Worm (Caenorhabditis elegans) whole organism, L4 larva: ENCODE data around the gene gop-1.
A peak's percentile ranks its signal among the peaks of the same experiment; 100 is the strongest.

Experiments
- F37D6.2 ChIP-seq: sonication (generic microtip); optimal IDR thresholded peaks from 2 replicates; lab custom pipeline; 2016; ENCODE audit warnings: mild to moderate bottlenecking, missing genetic modification characterization, missing compliant biosample characterization
- R02D3.7 ChIP-seq: fragments of 150-350 bp; sonication (generic microtip); optimal IDR thresholded peaks from 3 replicates; lab custom pipeline; 2014; ENCODE audit warnings: missing biosample characterization, missing genetic modification characterization
- T26A8.4 ChIP-seq: fragments of 200-800 bp; sonication (Bioruptor generic); IDR thresholded peaks from 2 replicates; pipeline ENCODE4 v1.3.6; 2022; ENCODE audit warnings: missing genetic modification characterization, missing compliant biosample characterization
- Y48G9A.11 ChIP-seq: fragments of 200-800 bp; sonication (Bioruptor generic); IDR thresholded peaks from 2 replicates; pipeline ENCODE4 v1.3.6; 2022; ENCODE audit warnings: missing genetic modification reagents, missing genetic modification characterization, missing compliant biosample characterization
- Y5F2A.4 ChIP-seq: fragments of 200-800 bp; sonication (Bioruptor generic); optimal IDR thresholded peaks from 2 replicates; lab custom pipeline; 2018; ENCODE audit warnings: mild to moderate bottlenecking, missing genetic modification characterization, missing compliant biosample characterization
- aha-1 ChIP-seq: fragments of 150-350 bp; peaks from one replicate; lab custom pipeline; 2014; ENCODE audit warnings: missing biosample characterization, missing genetic modification characterization
- ama-1 ChIP-seq: fragments of 150-350 bp; optimal IDR thresholded peaks from 2 replicates; lab custom pipeline; 2014; ENCODE audit warnings: inconsistent platforms, mixed read lengths
- cey-2 ChIP-seq: sonication (generic microtip); optimal IDR thresholded peaks from 3 replicates; lab custom pipeline; 2017; ENCODE audit warnings: missing genetic modification characterization, mild to moderate bottlenecking, missing compliant biosample characterization, antibody characterized with exemption, borderline replicate concordance; ENCODE audit not compliant: insufficient read depth
- daf-16 ChIP-seq, 3 experiments: sonication (generic microtip); optimal IDR thresholded peaks; 2 replicates each; lab custom pipeline; 2016 to 2017; ENCODE audit warnings: missing genetic modification characterization in 3 of 3, missing genetic modification reagents in 3 of 3, mild to moderate bottlenecking in 2 of 3, missing compliant biosample characterization in 2 of 3, missing biosample characterization in 1 of 3, moderate library complexity in 1 of 3
- dmd-6 ChIP-seq: fragments of 200-800 bp; sonication (Bioruptor generic); IDR thresholded peaks from 2 replicates; pipeline ENCODE4 v1.3.6; 2022; ENCODE audit warnings: missing genetic modification reagents, missing genetic modification characterization, missing compliant biosample characterization
- dpl-1 ChIP-seq: fragments of 150-350 bp; optimal IDR thresholded peaks from 2 replicates; lab custom pipeline; 2014; ENCODE audit warnings: missing biosample characterization, missing genetic modification reagents, missing genetic modification characterization
- duxl-1 ChIP-seq: sonication (generic microtip); optimal IDR thresholded peaks from 2 replicates; lab custom pipeline; 2016; ENCODE audit warnings: mild to moderate bottlenecking, missing genetic modification characterization, moderate library complexity, missing compliant biosample characterization; ENCODE audit not compliant: poor library complexity
- dve-1 ChIP-seq: sonication (generic microtip); optimal IDR thresholded peaks from 2 replicates; lab custom pipeline; 2017; ENCODE audit warnings: antibody characterized with exemption, mild to moderate bottlenecking, missing genetic modification characterization, missing compliant biosample characterization; ENCODE audit not compliant: insufficient read depth
- egl-43 ChIP-seq: fragments of 200-800 bp; sonication (Bioruptor generic); IDR thresholded peaks from 2 replicates; pipeline ENCODE4 v1.3.6; 2022; ENCODE audit warnings: missing genetic modification reagents, missing genetic modification characterization, missing compliant biosample characterization
- fkh-10 ChIP-seq: fragments of 150-350 bp; optimal IDR thresholded peaks from 2 replicates; lab custom pipeline; 2014; ENCODE audit warnings: missing biosample characterization, missing genetic modification reagents, missing genetic modification characterization
- fos-1 ChIP-seq: fragments of 150-350 bp; optimal IDR thresholded peaks from 2 replicates; lab custom pipeline; 2014; ENCODE audit warnings: missing biosample characterization, missing genetic modification characterization
- gei-8 ChIP-seq: fragments of 200-800 bp; sonication (Bioruptor generic); optimal IDR thresholded peaks from 2 replicates; lab custom pipeline; 2018; ENCODE audit warnings: mild to moderate bottlenecking, missing genetic modification characterization, missing compliant biosample characterization
- hif-1 ChIP-seq, 2 experiments: sonication (generic microtip); optimal IDR thresholded peaks; 2 replicates each; lab custom pipeline; 2016 to 2017; ENCODE audit warnings: missing compliant biosample characterization in 2 of 2, missing genetic modification characterization in 2 of 2, missing genetic modification reagents in 2 of 2, missing genotype in 2 of 2, mild to moderate bottlenecking in 1 of 2
- hlh-11 ChIP-seq: fragments of 200-800 bp; sonication (Bioruptor generic); optimal IDR thresholded peaks from 2 replicates; lab custom pipeline; 2018; ENCODE audit warnings: mild to moderate bottlenecking, missing genetic modification characterization, missing compliant biosample characterization
- hlh-30 ChIP-seq: sonication (generic microtip); optimal IDR thresholded peaks from 2 replicates; lab custom pipeline; 2017; ENCODE audit warnings: antibody characterized with exemption, mild to moderate bottlenecking, missing genetic modification characterization, missing compliant biosample characterization; ENCODE audit not compliant: insufficient read depth
- jun-1 ChIP-seq: fragments of 150-350 bp; optimal IDR thresholded peaks from 2 replicates; lab custom pipeline; 2014; ENCODE audit warnings: missing biosample characterization, missing genetic modification reagents, missing genetic modification characterization
- lim-7 ChIP-seq: fragments of 200-800 bp; sonication (Bioruptor generic); IDR thresholded peaks from 2 replicates; pipeline ENCODE4 v1.3.6; 2022; ENCODE audit warnings: missing genetic modification characterization, missing compliant biosample characterization
- lin-1 ChIP-seq: fragments of 200-800 bp; sonication (Bioruptor generic); IDR thresholded peaks from 2 replicates; pipeline ENCODE4 v1.3.6; 2022; ENCODE audit warnings: missing genetic modification reagents, missing genetic modification characterization, missing compliant biosample characterization
- lin-29 ChIP-seq: fragments of 200-800 bp; sonication (Bioruptor generic); IDR thresholded peaks from 2 replicates; pipeline ENCODE4 v1.3.6; 2022; ENCODE audit warnings: missing genetic modification reagents, missing genetic modification characterization, missing compliant biosample characterization
- lin-38 ChIP-seq: fragments of 200-800 bp; sonication (Bioruptor generic); IDR thresholded peaks from 2 replicates; pipeline ENCODE4 v1.3.6; 2022; ENCODE audit warnings: missing genetic modification reagents, missing genetic modification characterization, missing compliant biosample characterization
- lin-39 ChIP-seq: fragments of 150-350 bp; optimal IDR thresholded peaks from 2 replicates; lab custom pipeline; 2014; ENCODE audit warnings: missing biosample characterization, missing genetic modification reagents, missing genetic modification characterization
- madf-5 ChIP-seq, 2 experiments: fragments of 200-800 bp; sonication (Bioruptor generic); IDR thresholded peaks; 2 replicates each; pipeline ENCODE4 v1.3.6; 2022; ENCODE audit warnings: missing compliant biosample characterization in 2 of 2, missing genetic modification characterization in 2 of 2
- madf-9 ChIP-seq: fragments of 200-800 bp; sonication (Bioruptor generic); conservative IDR thresholded peaks from 2 replicates; pipeline ENCODE4 v1.3.6; 2022; ENCODE audit warnings: missing genetic modification reagents, missing genetic modification characterization, missing compliant biosample characterization
- mdl-1 ChIP-seq, 2 experiments: fragments of 150-350 bp in 1 of 2; sonication (generic microtip) in 1 of 2; optimal IDR thresholded peaks; 2 replicates each; lab custom pipeline; 2014 to 2017; ENCODE audit warnings: missing biosample characterization in 2 of 2, missing genetic modification characterization in 2 of 2
- mdt-29 ChIP-seq: fragments of 200-800 bp; sonication (Bioruptor generic); IDR thresholded peaks from 2 replicates; pipeline ENCODE4 v1.3.6; 2022; ENCODE audit warnings: missing genetic modification reagents, missing genetic modification characterization, missing compliant biosample characterization
- mxl-2 ChIP-seq: fragments of 200-800 bp; sonication (Bioruptor generic); conservative IDR thresholded peaks from 2 replicates; pipeline ENCODE4 v1.3.6; 2022; ENCODE audit warnings: missing genetic modification reagents, missing genetic modification characterization, missing compliant biosample characterization
- nhr-10 ChIP-seq: fragments of 150-350 bp; optimal IDR thresholded peaks from 2 replicates; lab custom pipeline; 2014; ENCODE audit warnings: missing biosample characterization, missing genetic modification characterization
- nhr-102 ChIP-seq: sonication (generic microtip); optimal IDR thresholded peaks from 2 replicates; lab custom pipeline; 2016; ENCODE audit warnings: mild to moderate bottlenecking, missing genetic modification characterization, moderate library complexity, missing compliant biosample characterization
- nhr-111 ChIP-seq: fragments of 200-800 bp; sonication (Bioruptor generic); optimal IDR thresholded peaks from 2 replicates; lab custom pipeline; 2018; ENCODE audit warnings: mild to moderate bottlenecking, missing genetic modification characterization, missing compliant biosample characterization
- nhr-76 ChIP-seq: fragments of 150-350 bp; optimal IDR thresholded peaks from 2 replicates; lab custom pipeline; 2014; ENCODE audit warnings: missing biosample characterization, missing genetic modification characterization
- pha-4 ChIP-seq, 2 experiments: fragments of 150-350 bp in 1 of 2; fragments of 200-800 bp in 1 of 2; sonication (Bioruptor generic) in 1 of 2; IDR thresholded peaks in 1 of 2; optimal IDR thresholded peaks in 1 of 2; 2 replicates each; pipeline versions ENCODE4 v1.3.6 to Lab custom; 2014 to 2022; ENCODE audit warnings: missing genetic modification characterization in 2 of 2, missing genetic modification reagents in 2 of 2, missing biosample characterization in 1 of 2, missing compliant biosample characterization in 1 of 2
- pqm-1 ChIP-seq: sonication (generic microtip); optimal IDR thresholded peaks from 2 replicates; lab custom pipeline; 2017; ENCODE audit warnings: missing biosample characterization, missing genetic modification characterization
- spr-1 ChIP-seq: sonication (generic microtip); optimal IDR thresholded peaks from 2 replicates; lab custom pipeline; 2016; ENCODE audit warnings: mild to moderate bottlenecking, missing genetic modification characterization, missing compliant biosample characterization
- tra-1 ChIP-seq: fragments of 200-800 bp; sonication (Bioruptor generic); IDR thresholded peaks from 2 replicates; pipeline ENCODE4 v1.3.6; 2022; ENCODE audit warnings: missing genetic modification reagents, missing genetic modification characterization, missing compliant biosample characterization
- unc-39 ChIP-seq: sonication (generic microtip); optimal IDR thresholded peaks from 2 replicates; lab custom pipeline; 2017; ENCODE audit warnings: missing biosample characterization, missing genetic modification characterization
- unc-62 ChIP-seq, 3 experiments: fragments of 150-350 bp in 1 of 3; sonication (generic microtip); optimal IDR thresholded peaks in 2 of 3; peaks in 1 of 3; 1 replicate in 1 of 3; 2 replicates in 2 of 3; lab custom pipeline; 2014 to 2017; ENCODE audit warnings: missing biosample characterization in 3 of 3, missing genetic modification characterization in 3 of 3, missing genetic modification reagents in 3 of 3, missing genotype in 1 of 3
- zfp-2 ChIP-seq: sonication (generic microtip); optimal IDR thresholded peaks from 2 replicates; lab custom pipeline; 2016; ENCODE audit warnings: mild to moderate bottlenecking, missing genetic modification characterization, missing compliant biosample characterization
- zfp-3 ChIP-seq: fragments of 200-800 bp; sonication (Bioruptor generic); conservative IDR thresholded peaks from 2 replicates; pipeline ENCODE4 v1.3.6; 2022; ENCODE audit warnings: missing genetic modification reagents, missing genetic modification characterization, missing compliant biosample characterization

Gene gop-1

ce11 chrIII:5273396-5273857 is 19.2 kb downstream of the gop-1 start, which contains the start of gene ztf-8 (continued):
- TF ChIP-seq lin-1 (GFP tag; lab: Robert Waterston, UW) (0 out of 2 replicates have a peak, but pooled peaks have one; percentile 36), T26A8.4 (GFP tag; lab: Robert Waterston, UW) (peak; percentile 62; the same call in 1 of the 2 replicates), Y5F2A.4 (no peak), Y48G9A.11 (peak; percentile 65; the same call in 1 of the 2 replicates), fos-1 (no peak), hif-1 (tag; optimal IDR thresholded peaks at IDR 0.05; lab: Kevin White, UChicago) (no peak), nhr-76 (tag; lab: Kevin White, UChicago) (no peak), unc-39 (tag; lab: Kevin White, UChicago) (no peak), mdt-29 (GFP tag; lab: Robert Waterston, UW) (no peak), spr-1 (tag; lab: Kevin White, UChicago) (no peak), aha-1 (tag; lab: Kevin White, UChicago) (peak; percentile 19), hlh-30 (no peak), R02D3.7 (no peak), lin-38 (GFP tag; lab: Robert Waterston, UW) (peak; percentile 54), F37D6.2 (tag; lab: Kevin White, UChicago) (no peak), hlh-11 (no peak), tra-1 (GFP tag; lab: Robert Waterston, UW) (no peak), mdl-1 (tag; optimal IDR thresholded peaks at IDR 0.05; lab: Kevin White, UChicago) (no peak), nhr-102 (no peak), lin-29 (no peak), pqm-1 (tag; lab: Kevin White, UChicago) (no peak), mxl-2 (GFP tag; lab: Robert Waterston, UW) (no peak), dve-1 (tag; lab: Kevin White, UChicago) (peak; percentile 11), nhr-10 (tag; lab: Kevin White, UChicago) (no peak), zfp-2 (tag; lab: Kevin White, UChicago) (no peak), lin-39 (tag; lab: Kevin White, UChicago) (no peak), madf-5 (GFP tag; IDR thresholded peaks at IDR 0.05; lab: Robert Waterston, UW) (no peak), cey-2 (tag; lab: Kevin White, UChicago) (no peak)

ce11 chrIII:5274250-5274649 is 20.0 kb downstream of the gop-1 start:
- no peak for TF ChIP-seq fos-1
- no peak for TF ChIP-seq ama-1 (lab: Kevin White, UChicago)
- TF ChIP-seq dmd-6 (GFP tag; lab: Robert Waterston, UW): no peak
- TF ChIP-seq T26A8.4 (GFP tag; lab: Robert Waterston, UW): 0 out of 2 replicates have a peak, but pooled peaks have one; percentile 27
- no peak for TF ChIP-seq egl-43 (GFP tag; lab: Robert Waterston, UW)
- 0 out of 2 replicates have a peak, but pooled peaks have one; percentile 27 for TF ChIP-seq zfp-3 (GFP tag; lab: Robert Waterston, UW)

ce11 chrIII:5274715-5275355 is 20.6 kb downstream of the gop-1 start, which contains the start of the genes daf-41 and toc-1:
Gene daf-41 (minus strand): TSS chrIII:5274765.
Gene toc-1 (plus strand): TSS chrIII:5275251.
- TF ChIP-seq daf-16 (GFP tag; optimal IDR thresholded peaks at IDR 0.05; lab: Kevin White, UChicago) (no peak), daf-16 (tag; optimal IDR thresholded peaks at IDR 0.05; lab: Kevin White, UChicago) (peak; percentile 24), gei-8 (no peak), tra-1 (GFP tag; lab: Robert Waterston, UW) (no peak), duxl-1 (no peak), unc-39 (tag; lab: Kevin White, UChicago) (no peak), nhr-111 (GFP tag; lab: Kevin White, UChicago) (no peak), mdl-1 (tag; optimal IDR thresholded peaks at IDR 0.05; lab: Kevin White, UChicago) (no peak), Y48G9A.11 (no peak), fkh-10 (GFP tag; lab: Kevin White, UChicago) (no peak), jun-1 (tag; lab: Kevin White, UChicago) (no peak), dpl-1 (GFP tag; lab: Kevin White, UChicago) (peak; percentile 60), unc-62 (GFP tag; optimal IDR thresholded peaks at IDR 0.05 in 1 of 2; lab: Kevin White, UChicago) (peak in 1 of 2 experiments; percentile 50), unc-62 (tag; optimal IDR thresholded peaks at IDR 0.05; lab: Kevin White, UChicago) (no peak), pha-4 (GFP tag; IDR thresholded peaks at IDR 0.05; lab: Robert Waterston, UW) (no peak), pha-4 (tag; optimal IDR thresholded peaks at IDR 0.05; lab: Kevin White, UChicago) (peak; percentile 75), hlh-30 (peak; percentile 10), aha-1 (tag; lab: Kevin White, UChicago) (no peak), dve-1 (tag; lab: Kevin White, UChicago) (peak; percentile 25), madf-9 (no peak), lim-7 (GFP tag; lab: Robert Waterston, UW) (no peak), zfp-3 (GFP tag; lab: Robert Waterston, UW) (no peak)
